Worm (Caenorhabditis elegans): ENCODE results near the gene dsc-4.

DNA sequence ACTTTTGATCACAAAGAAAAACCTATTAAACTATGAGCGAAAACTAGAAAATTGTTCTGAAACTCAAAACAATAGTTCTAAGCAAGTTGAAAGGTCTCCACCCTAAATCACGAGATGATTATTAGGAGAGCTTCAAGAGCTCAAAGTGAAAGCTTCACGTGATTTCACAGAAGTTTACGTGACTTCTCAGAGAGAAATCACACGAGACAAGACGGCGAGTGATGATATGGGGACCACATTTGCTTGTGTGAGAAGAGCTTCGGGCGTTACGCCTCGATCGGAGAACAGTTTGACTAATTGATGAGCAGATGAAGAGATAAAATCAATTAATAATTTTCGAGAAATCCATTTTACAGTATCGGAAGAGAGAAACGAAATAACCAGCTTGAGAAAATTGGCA lies 44.6 kb upstream of the dsc-4 start:
- TF ChIP-seq C38D4.7 (GFP tag; optimal IDR thresholded peaks at IDR 0.05) (no peak), pax-1 (tag; optimal IDR thresholded peaks at IDR 0.05) (no peak), ttx-3 (tag; optimal IDR thresholded peaks at IDR 0.05) (no peak), ama-1 (optimal IDR thresholded peaks at IDR 0.05) (no peak), pha-4 (tag; optimal IDR thresholded peaks at IDR 0.05) (no peak), elt-2 (tag; optimal IDR thresholded peaks at IDR 0.05) (no peak), ceh-22 (tag; optimal IDR thresholded peaks at IDR 0.05) (no peak)

Data from whole organism, late embryonic.